Fruit fly (Drosophila melanogaster): ENCODE measurements around the gene CG31510.

CG31510 gene

dm6 chr3R:25077280-25077820, 45.4 kb downstream of the CG31510 start:
- TF ChIP-seq Atf3 (GFP tag; optimal IDR thresholded peaks at IDR 0.05) (no peak), CG8924 (tag; optimal IDR thresholded peaks at IDR 0.05) (no peak), hth (optimal IDR thresholded peaks at IDR 0.05) (peak; percentile 50), zfh1 (GFP tag; IDR thresholded peaks at IDR 0.05) (0 out of 3 replicates have a peak, but pooled peaks have one; percentile 14), ara (GFP tag; IDR thresholded peaks at IDR 0.05) (no peak), CG2199 (GFP tag; IDR thresholded peaks at IDR 0.05) (peak; percentile 85; the same call in 2 of the 3 replicates), dm (GFP tag; optimal IDR thresholded peaks at IDR 0.05) (no peak), cas (GFP tag; IDR thresholded peaks at IDR 0.05) (no peak), gfzf (GFP tag; optimal IDR thresholded peaks at IDR 0.05) (no peak), CG12744 (GFP tag; optimal IDR thresholded peaks at IDR 0.05) (no peak), zen (tag; optimal IDR thresholded peaks at IDR 0.05) (peak; percentile 87), CG2712 (tag; optimal IDR thresholded peaks at IDR 0.05) (no peak), CG3995 (GFP tag; optimal IDR thresholded peaks at IDR 0.05) (no peak), E2f2 (GFP tag; IDR thresholded peaks at IDR 0.05) (no peak), ac (GFP tag; optimal IDR thresholded peaks at IDR 0.05) (peak; percentile 8), Med (GFP tag) (peak; percentile 64), NK7.1 (GFP tag; optimal IDR thresholded peaks at IDR 0.05) (no peak), kni (GFP tag; optimal IDR thresholded peaks at IDR 0.05) (peak; percentile 23), Scr (GFP tag; IDR thresholded peaks at IDR 0.05; ENCODE audit: partially characterized antibody) (no peak), Atf-2 (GFP tag; optimal IDR thresholded peaks at IDR 0.05) (no peak), Eip74EF (GFP tag; optimal IDR thresholded peaks at IDR 0.05) (no peak), Hr51 (GFP tag; optimal IDR thresholded peaks at IDR 0.05) (no peak), br (optimal IDR thresholded peaks at IDR 0.05) (no peak), trh (GFP tag; optimal IDR thresholded peaks at IDR 0.05) (no peak), CG15479 (GFP tag; optimal IDR thresholded peaks at IDR 0.05) (no peak), sens (GFP tag) (peak; percentile 8), D (optimal IDR thresholded peaks at IDR 0.05) (peak; percentile 16), D (GFP tag; optimal IDR thresholded peaks at IDR 0.05) (no peak), row (GFP tag; IDR thresholded peaks at IDR 0.05) (no peak), fd64A (GFP tag; optimal IDR thresholded peaks at IDR 0.05) (no peak), CG5245 (GFP tag; optimal IDR thresholded peaks at IDR 0.05) (peak; percentile 25), tll (GFP tag; optimal IDR thresholded peaks at IDR 0.05) (peak in 1 of 2 experiments; percentile 89), sqz (GFP tag; optimal IDR thresholded peaks at IDR 0.05) (no peak), Ets65A (GFP tag) (no peak), cad (GFP tag; optimal IDR thresholded peaks at IDR 0.05) (peak; percentile 75)

- no peak for TF ChIP-seq HHEX (GFP tag; optimal IDR thresholded peaks at IDR 0.05)
- peak; percentile 40 for TF ChIP-seq cwo (GFP tag; optimal IDR thresholded peaks at IDR 0.05)
- TF ChIP-seq sc (optimal IDR thresholded peaks at IDR 0.05) = no peak
- no peak for TF ChIP-seq sc (GFP tag; optimal IDR thresholded peaks at IDR 0.05)
- TF ChIP-seq pan (optimal IDR thresholded peaks at IDR 0.05) = no peak
- no peak for TF ChIP-seq pan (GFP tag; optimal IDR thresholded peaks at IDR 0.05 in 1 of 2, IDR thresholded peaks at IDR 0.05 in 1 of 2)
- TF ChIP-seq Atf-2 (GFP tag; optimal IDR thresholded peaks at IDR 0.05) = no peak
- no peak for TF ChIP-seq corto (GFP tag; optimal IDR thresholded peaks at IDR 0.05)
- TF ChIP-seq chm (GFP tag; IDR thresholded peaks at IDR 0.05) = no peak
- TF ChIP-seq CG3726 (GFP tag; IDR thresholded peaks at IDR 0.05) = no peak
- TF ChIP-seq bcd (GFP tag; optimal IDR thresholded peaks at IDR 0.05) = no peak
- TF ChIP-seq klu (GFP tag; IDR thresholded peaks at IDR 0.05) = no peak
- no peak for TF ChIP-seq tx (GFP tag; optimal IDR thresholded peaks at IDR 0.05)
- TF ChIP-seq CG18599 (GFP tag; optimal IDR thresholded peaks at IDR 0.05) = no peak
- peak; percentile 27 for TF ChIP-seq CG2120 (GFP tag; optimal IDR thresholded peaks at IDR 0.05)
- peak; percentile 63 for TF ChIP-seq CG14710 (tag; optimal IDR thresholded peaks at IDR 0.05)
- TF ChIP-seq H2.0 (GFP tag; IDR thresholded peaks at IDR 0.05) = no peak
- no peak for TF ChIP-seq zfh1 (GFP tag; IDR thresholded peaks at IDR 0.05)
- no peak for TF ChIP-seq Gsc (GFP tag; IDR thresholded peaks at IDR 0.05)
- no peak for TF ChIP-seq CG17361 (GFP tag; IDR thresholded peaks at IDR 0.05)
- no peak for TF ChIP-seq Vsx1 (GFP tag; optimal IDR thresholded peaks at IDR 0.05)
These were observed 48.2 kb downstream of the CG31510 start, which contains the start of the genes shams and CG11920 for dm6 chr3R:25074558-25074964. Gene shams, minus strand, starts transcription at chr3R:25074607. Gene CG11920, plus strand, starts transcription at chr3R:25074877.
